Worm (Caenorhabditis elegans): ENCODE data around the gene R13D11.1.

ce11 chrV:779999-780398 is 37.3 kb upstream of the R13D11.1 start, which contains the start of gene srbc-60:
- TF ChIP-seq W03F9.2 (tag; optimal IDR thresholded peaks at IDR 0.05) (no peak), him-1 (tag; optimal IDR thresholded peaks at IDR 0.05) (no peak), dao-5 (tag; optimal IDR thresholded peaks at IDR 0.05) (no peak)

Data from whole organism, L4/young adult.